Fruit fly (Drosophila melanogaster) whole organism, wandering third instar larva: ENCODE results near the gene Phf5a.

ENCODE experiments used
- Abd-B ChIP-seq: fragments of >200 bp; optimal IDR thresholded peaks from 2 replicates; lab custom pipeline; 2017; ENCODE audit warnings: missing biosample characterization, missing genetic modification characterization
- CG32264 ChIP-seq: fragments of 200-800 bp; sonication (Bioruptor generic); optimal IDR thresholded peaks from 2 replicates; lab custom pipeline; 2016; ENCODE audit warnings: missing biosample characterization, missing genetic modification characterization
- CG9705 ChIP-seq: fragments of 200-800 bp; sonication (Bioruptor generic); optimal IDR thresholded peaks from 2 replicates; lab custom pipeline; 2018; ENCODE audit warnings: missing biosample characterization, mild to moderate bottlenecking, missing genetic modification characterization
- CrebA ChIP-seq: fragments of 200-800 bp; sonication (Bioruptor generic); optimal IDR thresholded peaks from 2 replicates; lab custom pipeline; 2016; ENCODE audit warnings: missing biosample characterization, mild to moderate bottlenecking, missing genetic modification characterization, borderline replicate concordance
- Dfd ChIP-seq: fragments of >200 bp; optimal IDR thresholded peaks from 2 replicates; lab custom pipeline; 2017; ENCODE audit warnings: missing biosample characterization, missing genetic modification characterization
- Dif ChIP-seq: fragments of 200-275, 200-300 bp; sonication (Bioruptor generic); optimal IDR thresholded peaks from 2 replicates; lab custom pipeline; 2018; ENCODE audit warnings: missing biosample characterization, missing genetic modification characterization; ENCODE audit not compliant: partially characterized antibody
- GATAd ChIP-seq: sonication (Bioruptor generic); optimal IDR thresholded peaks from 2 replicates; lab custom pipeline; 2016; ENCODE audit warnings: missing biosample characterization, missing genetic modification characterization
- HLH106 ChIP-seq: fragments of 200-800 bp; optimal IDR thresholded peaks from 3 replicates; lab custom pipeline; 2019; ENCODE audit warnings: missing biosample characterization, mild to moderate bottlenecking, missing genetic modification characterization, moderate library complexity
- Hnf4 ChIP-seq: fragments of 200-800 bp; sonication (Bioruptor generic); optimal IDR thresholded peaks from 2 replicates; lab custom pipeline; 2016; ENCODE audit warnings: missing biosample characterization, mild to moderate bottlenecking, missing genetic modification characterization
- Hr78 ChIP-seq: fragments of >200 bp; optimal IDR thresholded peaks from 2 replicates; lab custom pipeline; 2017; ENCODE audit warnings: missing biosample characterization, missing genetic modification characterization
- Hr83 ChIP-seq: fragments of 200-300 bp; sonication (Bioruptor generic); optimal IDR thresholded peaks from 2 replicates; lab custom pipeline; 2016; ENCODE audit warnings: missing biosample characterization, mild to moderate bottlenecking, missing genetic modification characterization, moderate library complexity; ENCODE audit not compliant: poor library complexity, severe bottlenecking
- Jra ChIP-seq: sonication (Bioruptor generic); optimal IDR thresholded peaks from 2 replicates; lab custom pipeline; 2016; ENCODE audit warnings: missing biosample characterization, missing genetic modification characterization
- Mio ChIP-seq: sonication (Bioruptor generic); optimal IDR thresholded peaks from 2 replicates; lab custom pipeline; 2016; ENCODE audit warnings: missing biosample characterization, missing genetic modification characterization
- Myc ChIP-seq: fragments of >200 bp; optimal IDR thresholded peaks from 2 replicates; lab custom pipeline; 2017
- N ChIP-seq: fragments of >200 bp; optimal IDR thresholded peaks from 2 replicates; lab custom pipeline; 2018; ENCODE audit warnings: missing biosample characterization, missing external identifiers, missing genetic modification characterization
- OdsH ChIP-seq: fragments of 200-800 bp; sonication (Bioruptor generic); optimal IDR thresholded peaks from 2 replicates; lab custom pipeline; 2016; ENCODE audit warnings: missing biosample characterization, mild to moderate bottlenecking, missing genetic modification characterization
- Rel ChIP-seq, 2 experiments: fragments of 200-800 bp; sonication (Bioruptor generic) in 1 of 2; optimal IDR thresholded peaks; 2 replicates in 1 of 2; 3 replicates in 1 of 2; lab custom pipeline; 2016 to 2019; ENCODE audit warnings: mild to moderate bottlenecking in 2 of 2, missing biosample characterization in 2 of 2, missing genetic modification characterization in 2 of 2, moderate library complexity in 1 of 2
- Sp1 ChIP-seq: fragments of 200-800 bp; sonication (Bioruptor generic); optimal IDR thresholded peaks from 3 replicates; lab custom pipeline; 2019; ENCODE audit warnings: missing biosample characterization, mild to moderate bottlenecking, missing genetic modification characterization, moderate library complexity
- Vsx2 ChIP-seq: fragments of 200-300, 225-300 bp; sonication (Bioruptor generic); optimal IDR thresholded peaks from 2 replicates; lab custom pipeline; 2018; ENCODE audit warnings: missing biosample characterization, missing genetic modification characterization; ENCODE audit not compliant: partially characterized antibody
- br ChIP-seq: fragments of 200-800 bp; sonication (Bioruptor generic); optimal IDR thresholded peaks from 2 replicates; lab custom pipeline; 2016; ENCODE audit warnings: missing biosample characterization, missing genetic modification characterization
- brk ChIP-seq: fragments of 200-800 bp; sonication (Bioruptor generic); optimal IDR thresholded peaks from 2 replicates; lab custom pipeline; 2016; ENCODE audit warnings: missing biosample characterization, mild to moderate bottlenecking, missing genetic modification characterization
- dl ChIP-seq, 2 experiments: fragments of 175-275, 200-275 bp in 1 of 2; fragments of 200-275 bp in 1 of 2; sonication (Bioruptor generic); optimal IDR thresholded peaks; lab custom pipeline; 2018; ENCODE audit warnings: mild to moderate bottlenecking in 2 of 2, missing biosample characterization in 2 of 2, missing genetic modification characterization in 2 of 2, moderate library complexity in 2 of 2; ENCODE audit not compliant: partially characterized antibody in 2 of 2, insufficient read depth in 1 of 2
- dmrt93B ChIP-seq: fragments of 200-800 bp; sonication (Bioruptor generic); optimal IDR thresholded peaks from 2 replicates; lab custom pipeline; 2018; ENCODE audit warnings: missing biosample characterization, mild to moderate bottlenecking, missing genetic modification characterization
- dsf ChIP-seq: sonication (Bioruptor generic); optimal IDR thresholded peaks from 2 replicates; lab custom pipeline; 2016; ENCODE audit warnings: missing biosample characterization, missing genetic modification characterization, borderline replicate concordance
- ey ChIP-seq: fragments of 200-800 bp; sonication (Bioruptor generic); optimal IDR thresholded peaks from 2 replicates; lab custom pipeline; 2016; ENCODE audit warnings: missing biosample characterization, missing genetic modification characterization
- foxo ChIP-seq, 2 experiments: fragments of 200-800 bp; sonication (Bioruptor generic); optimal IDR thresholded peaks; 2 replicates in 1 of 2; 3 replicates in 1 of 2; lab custom pipeline; 2016 to 2017; ENCODE audit warnings: missing biosample characterization in 2 of 2, missing genetic modification characterization in 2 of 2
- fru ChIP-seq: fragments of 200-800 bp; sonication (Bioruptor generic); optimal IDR thresholded peaks from 3 replicates; lab custom pipeline; 2016; ENCODE audit warnings: missing biosample characterization, mild to moderate bottlenecking, missing genetic modification characterization
- h ChIP-seq: fragments of 200-800 bp; sonication (Bioruptor generic); optimal IDR thresholded peaks from 3 replicates; lab custom pipeline; 2016; ENCODE audit warnings: missing biosample characterization, mild to moderate bottlenecking, missing genetic modification characterization
- jim ChIP-seq: fragments of 175-275, 200-325 bp; sonication (Bioruptor generic); optimal IDR thresholded peaks from 2 replicates; lab custom pipeline; 2016; ENCODE audit warnings: missing biosample characterization, mild to moderate bottlenecking, missing genetic modification characterization
- lola ChIP-seq: fragments of >200 bp; optimal IDR thresholded peaks from 2 replicates; lab custom pipeline; 2017; ENCODE audit warnings: missing biosample characterization, missing genetic modification characterization
- pan ChIP-seq: fragments of >200 bp; optimal IDR thresholded peaks from 2 replicates; lab custom pipeline; 2017
- psq ChIP-seq: fragments of 200-800 bp; sonication (Bioruptor generic); optimal IDR thresholded peaks from 3 replicates; lab custom pipeline; 2017; ENCODE audit warnings: missing biosample characterization, mild to moderate bottlenecking, missing genetic modification characterization, moderate library complexity
- rgr ChIP-seq: fragments of 200-800 bp; sonication (Bioruptor generic); optimal IDR thresholded peaks from 3 replicates; lab custom pipeline; 2016; ENCODE audit warnings: missing biosample characterization, mild to moderate bottlenecking, missing genetic modification characterization
- sage ChIP-seq: fragments of 200-800 bp; sonication (Bioruptor generic); optimal IDR thresholded peaks from 2 replicates; lab custom pipeline; 2016; ENCODE audit warnings: missing biosample characterization, mild to moderate bottlenecking, missing genetic modification characterization
- sv ChIP-seq: fragments of 200-800 bp; sonication (Bioruptor generic); optimal IDR thresholded peaks from 3 replicates; lab custom pipeline; 2016; ENCODE audit warnings: missing biosample characterization, missing genetic modification characterization
- tai ChIP-seq: sonication (Bioruptor generic); optimal IDR thresholded peaks from 2 replicates; lab custom pipeline; 2016; ENCODE audit warnings: missing biosample characterization, missing genetic modification characterization
- usp ChIP-seq: fragments of >200 bp; optimal IDR thresholded peaks from 2 replicates; lab custom pipeline; 2017; ENCODE audit warnings: missing biosample characterization, missing genetic modification characterization
- woc ChIP-seq: sonication (Bioruptor generic); optimal IDR thresholded peaks from 2 replicates; lab custom pipeline; 2016; ENCODE audit warnings: missing biosample characterization, mild to moderate bottlenecking, missing genetic modification characterization

Gene Phf5a

dm6 chr2L:6490783-6491249 lies at the start of gene Phf5a, which contains the start of gene CG31638:
Gene Phf5a (minus strand): TSS chr2L:6490843.
Gene CG31638 (plus strand): TSS chr2L:6491061.
- TF ChIP-seq Hr83 (GFP tag; lab: Kevin White, UChicago), result no peak
- TF ChIP-seq rgr, result peak; percentile 80
- peak; percentile 79 for TF ChIP-seq Jra (GFP tag; lab: Kevin White, UChicago)
- no peak for TF ChIP-seq sage (GFP tag; lab: Kevin White, UChicago)
- TF ChIP-seq OdsH (GFP tag; lab: Kevin White, UChicago), result peak; percentile 92
- no peak for TF ChIP-seq Vsx2 (GFP tag; lab: Kevin White, UChicago)
- TF ChIP-seq foxo (GFP tag; optimal IDR thresholded peaks at IDR 0.05; lab: Kevin White, UChicago), result peak in 1 of 2 experiments; percentile 70
- no peak for TF ChIP-seq Abd-B (GFP tag; lab: Kevin White, UChicago)
- TF ChIP-seq N, result no peak
- peak; percentile 76 for TF ChIP-seq GATAd
- no peak for TF ChIP-seq CG32264 (GFP tag; lab: Kevin White, UChicago)
- peak; percentile 85 for TF ChIP-seq br
- TF ChIP-seq Dfd (GFP tag; lab: Kevin White, UChicago), result no peak
- no peak for TF ChIP-seq lola (GFP tag; lab: Kevin White, UChicago)
- TF ChIP-seq dsf (GFP tag; lab: Kevin White, UChicago), result peak; percentile 77
- TF ChIP-seq jim (GFP tag; lab: Kevin White, UChicago), result no peak
- TF ChIP-seq Hr78 (GFP tag; lab: Kevin White, UChicago), result no peak
- TF ChIP-seq Mio (GFP tag; lab: Kevin White, UChicago), result peak; percentile 7
- TF ChIP-seq fru (GFP tag; lab: Kevin White, UChicago), result no peak
- peak; percentile 86 for TF ChIP-seq CG9705 (GFP tag; lab: Kevin White, UChicago)
- TF ChIP-seq CrebA, result no peak
- peak; percentile 89 for TF ChIP-seq dmrt93B (GFP tag; lab: Kevin White, UChicago)
- no peak for TF ChIP-seq dl (GFP tag; optimal IDR thresholded peaks at IDR 0.05; lab: Kevin White, UChicago; ENCODE audit: insufficient read depth in 1 of 2, partially characterized antibody in 2 of 2)
- TF ChIP-seq tai (GFP tag; lab: Kevin White, UChicago), result no peak
- TF ChIP-seq psq (GFP tag; lab: Kevin White, UChicago), result peak; percentile 75
- TF ChIP-seq brk, result no peak
- no peak for TF ChIP-seq Rel (GFP tag; optimal IDR thresholded peaks at IDR 0.05; lab: Kevin White, UChicago)
- peak; percentile 41 for TF ChIP-seq Rel (tag; optimal IDR thresholded peaks at IDR 0.05; lab: Kevin White, UChicago)
- peak; percentile 96 for TF ChIP-seq HLH106 (tag; lab: Kevin White, UChicago)
- no peak for TF ChIP-seq pan (lab: Kevin White, UChicago)
- no peak for TF ChIP-seq woc (GFP tag; lab: Kevin White, UChicago)
- TF ChIP-seq ey (GFP tag; lab: Kevin White, UChicago), result peak; percentile 87
- TF ChIP-seq Sp1 (GFP tag; lab: Kevin White, UChicago), result peak; percentile 93
- no peak for TF ChIP-seq Myc
- TF ChIP-seq usp, result no peak
- no peak for TF ChIP-seq Dif (GFP tag; lab: Kevin White, UChicago)
- TF ChIP-seq sv (GFP tag; lab: Kevin White, UChicago), result peak; percentile 67
- TF ChIP-seq Hnf4 (GFP tag; lab: Kevin White, UChicago), result no peak
- peak; percentile 43 for TF ChIP-seq h (GFP tag; lab: Kevin White, UChicago)
- TF ChIP-seq, all 38 proteins: peak for 17

dm6 chr2L:6539623-6540381 lies 49.2 kb upstream of the Phf5a start:
- TF ChIP-seq h (GFP tag; lab: Kevin White, UChicago), result no peak
